Worm (Caenorhabditis elegans) whole organism, young adult: ENCODE results near the gene sra-39.
A peak's percentile ranks its signal among the peaks of the same experiment; 100 is the strongest.

Source experiments
- B0261.1 ChIP-seq: sonication (generic microtip); optimal IDR thresholded peaks from 2 replicates; lab custom pipeline; 2016; ENCODE audit warnings: mild to moderate bottlenecking, missing genetic modification characterization, moderate library complexity, missing compliant biosample characterization
- C17E4.6 ChIP-seq: fragments of 200-800 bp; sonication (Bioruptor generic); IDR thresholded peaks from 2 replicates; pipeline ENCODE4 v1.3.6; 2022; ENCODE audit warnings: missing genetic modification reagents, missing genetic modification characterization, missing compliant biosample characterization
- F23B12.7 ChIP-seq: sonication (generic microtip); optimal IDR thresholded peaks from 2 replicates; lab custom pipeline; 2017; ENCODE audit warnings: missing genetic modification characterization, mild to moderate bottlenecking, missing compliant biosample characterization, antibody characterized with exemption, moderate library complexity; ENCODE audit not compliant: insufficient read depth
- F39B2.1 ChIP-seq: fragments of 200-800 bp; sonication (Bioruptor generic); IDR thresholded peaks from 2 replicates; pipeline ENCODE4 v1.3.6; 2022; ENCODE audit warnings: missing genetic modification reagents, missing genetic modification characterization, missing compliant biosample characterization
- K11D2.4 ChIP-seq: fragments of 200-800 bp; sonication (Bioruptor generic); IDR thresholded peaks from 2 replicates; pipeline ENCODE4 v1.3.6; 2022; ENCODE audit warnings: missing genetic modification reagents, missing genetic modification characterization, missing compliant biosample characterization
- T07F8.4 ChIP-seq: sonication (generic microtip); optimal IDR thresholded peaks from 2 replicates; lab custom pipeline; 2016; ENCODE audit warnings: mild to moderate bottlenecking, missing genetic modification characterization, moderate library complexity, missing compliant biosample characterization
- Y95B8A.8 ChIP-seq: fragments of 200-800 bp; sonication (Bioruptor generic); IDR thresholded peaks from 2 replicates; pipeline ENCODE4 v1.3.6; 2022; ENCODE audit warnings: missing genetic modification reagents, missing genetic modification characterization, missing compliant biosample characterization
- akir-1 ChIP-seq: fragments of 200-800 bp; sonication (Bioruptor generic); optimal IDR thresholded peaks from 2 replicates; lab custom pipeline; 2018; ENCODE audit warnings: mild to moderate bottlenecking, missing genetic modification characterization, moderate library complexity, missing compliant biosample characterization
- aptf-2 ChIP-seq: fragments of 200-800 bp; sonication (Bioruptor generic); conservative IDR thresholded peaks from 2 replicates; pipeline ENCODE4 v1.3.6; 2022; ENCODE audit warnings: missing genetic modification reagents, missing genetic modification characterization, missing compliant biosample characterization
- cebp-1 ChIP-seq, 2 experiments: fragments of 200-800 bp in 1 of 2; sonication (Bioruptor generic) in 1 of 2; sonication (generic microtip) in 1 of 2; IDR thresholded peaks in 1 of 2; optimal IDR thresholded peaks in 1 of 2; 2 replicates each; pipeline versions ENCODE4 v1.3.6 to Lab custom; 2017 to 2022; ENCODE audit warnings: missing compliant biosample characterization in 2 of 2, missing genetic modification characterization in 2 of 2, mild to moderate bottlenecking in 1 of 2, missing genetic modification reagents in 1 of 2, moderate library complexity in 1 of 2
- ceh-79 ChIP-seq: sonication (generic microtip); optimal IDR thresholded peaks from 2 replicates; lab custom pipeline; 2017; ENCODE audit warnings: mild to moderate bottlenecking, missing genetic modification characterization, missing compliant biosample characterization
- egl-44 ChIP-seq: fragments of 200-800 bp; sonication (Bioruptor generic); IDR thresholded peaks from 2 replicates; pipeline ENCODE4 v1.3.6; 2022; ENCODE audit warnings: missing genetic modification reagents, missing genetic modification characterization, missing compliant biosample characterization
- ekl-4 ChIP-seq: fragments of 200-800 bp; sonication (Bioruptor generic); IDR thresholded peaks from 2 replicates; pipeline ENCODE4 v1.3.6; 2022; ENCODE audit warnings: missing genetic modification reagents, missing genetic modification characterization, missing compliant biosample characterization
- ets-4 ChIP-seq: fragments of 200-800 bp; sonication (Bioruptor generic); optimal IDR thresholded peaks from 2 replicates; lab custom pipeline; 2018; ENCODE audit warnings: mild to moderate bottlenecking, missing genetic modification characterization, missing compliant biosample characterization
- hlh-12 ChIP-seq: sonication (generic microtip); optimal IDR thresholded peaks from 2 replicates; lab custom pipeline; 2016; ENCODE audit warnings: missing genetic modification characterization, missing compliant biosample characterization
- hmg-20 ChIP-seq: fragments of 200-800 bp; sonication (Bioruptor generic); IDR thresholded peaks from 2 replicates; pipeline ENCODE4 v1.3.6; 2022; ENCODE audit warnings: missing genetic modification reagents, missing genetic modification characterization, missing compliant biosample characterization
- lag-1 ChIP-seq: fragments of 200-800 bp; sonication (Bioruptor generic); IDR thresholded peaks from 2 replicates; pipeline ENCODE4 v1.3.6; 2022; ENCODE audit warnings: missing genetic modification reagents, missing genetic modification characterization, missing compliant biosample characterization
- let-526 ChIP-seq: fragments of 200-800 bp; sonication (Bioruptor generic); IDR thresholded peaks from 2 replicates; pipeline ENCODE4 v1.3.6; 2022; ENCODE audit warnings: missing genetic modification reagents, missing genetic modification characterization, missing compliant biosample characterization
- lin-26 ChIP-seq: fragments of 200-800 bp; sonication (Bioruptor generic); IDR thresholded peaks from 2 replicates; pipeline ENCODE4 v1.3.6; 2022; ENCODE audit warnings: missing genetic modification reagents, missing genetic modification characterization, missing compliant biosample characterization
- lin-40 ChIP-seq: sonication (generic microtip); optimal IDR thresholded peaks from 2 replicates; lab custom pipeline; 2016; ENCODE audit warnings: missing genetic modification characterization, mild to moderate bottlenecking, missing compliant biosample characterization, missing genotype, missing genetic modification reagents
- lin-54 ChIP-seq: fragments of 200-800 bp; sonication (Bioruptor generic); optimal IDR thresholded peaks from 2 replicates; lab custom pipeline; 2018; ENCODE audit warnings: mild to moderate bottlenecking, missing genetic modification characterization, missing compliant biosample characterization
- madf-10 ChIP-seq: sonication (generic microtip); optimal IDR thresholded peaks from 2 replicates; lab custom pipeline; 2016; ENCODE audit warnings: mild to moderate bottlenecking, missing genetic modification characterization, missing compliant biosample characterization
- madf-8 ChIP-seq: fragments of 200-800 bp; sonication (Bioruptor generic); conservative IDR thresholded peaks from 2 replicates; pipeline ENCODE4 v1.3.6; 2022; ENCODE audit warnings: missing genetic modification reagents, missing genetic modification characterization, missing compliant biosample characterization
- mes-4 ChIP-seq: sonication (generic microtip); optimal IDR thresholded peaks from 2 replicates; lab custom pipeline; 2016; ENCODE audit warnings: missing genotype, missing genetic modification characterization, missing compliant biosample characterization
- nhr-80 ChIP-seq: sonication (generic microtip); optimal IDR thresholded peaks from 2 replicates; lab custom pipeline; 2016; ENCODE audit warnings: missing genetic modification characterization, missing compliant biosample characterization
- pbrm-1 ChIP-seq: fragments of 200-800 bp; sonication (Bioruptor generic); IDR thresholded peaks from 2 replicates; pipeline ENCODE4 v1.3.6; 2022; ENCODE audit warnings: missing genetic modification reagents, missing genetic modification characterization, missing compliant biosample characterization
- rcor-1 ChIP-seq: fragments of 200-800 bp; sonication (Bioruptor generic); IDR thresholded peaks from 2 replicates; pipeline ENCODE4 v1.3.6; 2022; ENCODE audit warnings: missing genetic modification reagents, missing genetic modification characterization, missing compliant biosample characterization
- repo-1 ChIP-seq: sonication (generic microtip); optimal IDR thresholded peaks from 2 replicates; lab custom pipeline; 2017; ENCODE audit warnings: mild to moderate bottlenecking, missing genetic modification characterization, missing compliant biosample characterization
- rpc-1 ChIP-seq, 2 experiments: fragments of 150-350 bp in 1 of 2; sonication (generic microtip) in 1 of 2; optimal IDR thresholded peaks; 2 replicates each; lab custom pipeline; 2014 to 2018; ENCODE audit warnings: missing biosample characterization in 1 of 2, missing genetic modification characterization in 1 of 2, missing genetic modification reagents in 1 of 2, missing genotype in 1 of 2
- sea-2 ChIP-seq: fragments of 200-800 bp; sonication (Bioruptor generic); IDR thresholded peaks from 2 replicates; pipeline ENCODE4 v1.3.6; 2022; ENCODE audit warnings: missing genetic modification characterization, missing compliant biosample characterization
- snpc-1.1 ChIP-seq: sonication (generic microtip); optimal IDR thresholded peaks from 2 replicates; lab custom pipeline; 2017; ENCODE audit warnings: missing genetic modification characterization, mild to moderate bottlenecking, missing compliant biosample characterization, antibody characterized with exemption, moderate library complexity, missing genotype, missing genetic modification reagents; ENCODE audit not compliant: insufficient read depth
- sptf-2 ChIP-seq: fragments of 200-800 bp; sonication (Bioruptor generic); optimal IDR thresholded peaks from 2 replicates; lab custom pipeline; 2018; ENCODE audit warnings: mild to moderate bottlenecking, missing genetic modification characterization, missing compliant biosample characterization
- ztf-28 ChIP-seq: fragments of 200-800 bp; sonication (Bioruptor generic); IDR thresholded peaks from 2 replicates; pipeline ENCODE4 v1.3.6; 2022; ENCODE audit warnings: missing genetic modification reagents, missing genetic modification characterization, missing compliant biosample characterization

sra-39 gene

DNA sequence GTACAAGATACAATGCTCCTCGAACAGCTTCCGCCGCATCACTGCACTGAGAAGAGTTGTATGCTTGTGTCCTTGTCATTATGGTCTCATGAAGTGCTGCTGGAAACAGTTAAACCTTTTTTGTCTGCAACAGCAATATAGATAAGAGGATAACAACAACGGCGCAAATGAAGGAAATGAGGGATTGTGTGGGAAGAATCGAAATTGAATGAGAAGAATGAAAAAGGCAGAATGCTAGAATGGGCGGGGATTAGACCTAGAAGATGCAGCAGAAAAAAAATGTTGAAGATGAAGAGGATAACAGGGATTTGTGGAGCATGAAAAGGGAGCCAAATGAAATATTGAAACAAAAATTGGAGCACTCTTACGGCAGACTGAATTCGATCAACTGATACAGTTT, 10.0 kb downstream of the sra-39 start, which contains the start of gene sra-37:
Gene sra-37 (minus strand): TSS at position 101 of the 400 bp plus-strand sequence.
- TF ChIP-seq C17E4.6 (no peak), cebp-1 (GFP tag; IDR thresholded peaks at IDR 0.05; lab: Robert Waterston, UW) (no peak), cebp-1 (tag; optimal IDR thresholded peaks at IDR 0.05; lab: Kevin White, UChicago) (no peak), F23B12.7 (no peak), ekl-4 (GFP tag; lab: Robert Waterston, UW) (no peak), ceh-79 (tag; lab: Kevin White, UChicago) (no peak), lin-54 (no peak), K11D2.4 (GFP tag; lab: Robert Waterston, UW) (no peak), lag-1 (GFP tag; lab: Robert Waterston, UW) (no peak), let-526 (GFP tag; lab: Robert Waterston, UW) (no peak), repo-1 (tag; lab: Kevin White, UChicago) (no peak), F39B2.1 (GFP tag; lab: Robert Waterston, UW) (no peak), nhr-80 (no peak)

DNA sequence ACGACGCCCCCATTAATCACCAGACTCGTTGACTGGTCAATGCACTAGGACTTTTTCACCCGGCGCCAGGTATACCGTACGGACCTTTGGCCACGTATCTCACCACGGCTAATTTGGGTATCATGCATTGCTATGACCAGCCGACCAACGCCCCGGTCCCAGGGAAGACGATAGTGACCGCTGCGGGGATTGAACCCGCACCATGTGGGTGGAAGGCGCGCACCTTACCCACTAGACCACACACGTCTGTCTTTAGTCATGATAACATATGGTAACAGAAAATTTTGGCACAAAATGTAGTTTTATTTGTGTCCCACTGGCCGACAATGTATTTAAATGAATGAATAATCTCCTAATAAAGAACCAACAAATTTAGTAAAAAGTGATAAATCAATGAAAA, 17.0 kb downstream of the sra-39 start:
- TF ChIP-seq rpc-1 (optimal IDR thresholded peaks at IDR 0.05; lab: Kevin White, UChicago) (peak; percentile 22), rpc-1 (tag; optimal IDR thresholded peaks at IDR 0.05; lab: Kevin White, UChicago) (peak; percentile 55), aptf-2 (0 out of 2 replicates have a peak, but pooled peaks have one; percentile 19), ztf-28 (GFP tag; lab: Robert Waterston, UW) (0 out of 2 replicates have a peak, but pooled peaks have one; percentile 27), egl-44 (GFP tag; lab: Robert Waterston, UW) (0 out of 2 replicates have a peak, but pooled peaks have one; percentile 23), B0261.1 (tag; lab: Kevin White, UChicago) (peak; percentile 2), repo-1 (tag; lab: Kevin White, UChicago) (no peak), lin-26 (GFP tag; lab: Robert Waterston, UW) (peak; percentile 53; the same call in 1 of the 2 replicates), hmg-20 (GFP tag; lab: Robert Waterston, UW) (0 out of 2 replicates have a peak, but pooled peaks have one; percentile 17), rcor-1 (GFP tag; lab: Robert Waterston, UW) (0 out of 2 replicates have a peak, but pooled peaks have one; percentile 41), hlh-12 (tag; lab: Kevin White, UChicago) (no peak), akir-1 (GFP tag; lab: Kevin White, UChicago) (no peak), sptf-2 (GFP tag; lab: Kevin White, UChicago) (peak; percentile 12)

DNA sequence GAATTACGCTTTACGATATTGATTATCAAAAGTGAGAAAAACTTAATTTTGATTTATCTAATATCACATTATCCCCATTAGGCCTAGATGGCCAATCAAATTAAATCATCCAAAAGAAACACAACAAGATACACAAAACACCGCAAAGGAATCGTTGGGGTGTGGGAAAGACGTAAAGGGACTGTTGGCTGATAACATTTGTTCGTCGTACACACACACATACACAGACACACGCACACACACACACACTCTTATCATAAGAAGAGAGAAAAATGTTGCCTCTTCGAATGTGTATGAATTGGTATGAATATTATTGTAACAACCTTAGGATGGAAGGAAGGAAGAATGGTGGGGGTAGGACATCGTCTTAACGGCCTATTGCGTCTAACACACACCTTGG, 18.1 kb downstream of the sra-39 start:
- TF ChIP-seq sea-2 (GFP tag; lab: Robert Waterston, UW) = no peak
- TF ChIP-seq nhr-80 = peak; percentile 75

DNA sequence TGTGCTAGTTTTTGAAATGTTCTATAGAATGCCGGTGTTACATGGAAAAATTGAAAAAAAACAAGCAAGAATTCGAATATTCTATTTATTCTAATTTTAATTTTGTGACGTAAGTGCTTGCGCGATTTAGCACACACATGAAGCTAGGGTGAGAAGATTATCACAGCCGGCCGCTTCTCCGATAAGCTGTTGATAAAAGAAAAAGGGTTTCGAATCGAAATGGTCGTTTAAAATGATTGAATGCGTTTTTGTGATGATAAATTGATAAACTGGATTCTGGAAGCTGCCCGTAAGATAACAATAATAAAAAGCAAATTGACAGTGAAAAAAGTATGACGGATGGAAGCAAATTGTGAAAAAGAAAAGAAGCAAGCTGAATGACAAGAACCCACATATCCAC, 19.1 kb downstream of the sra-39 start:
- TF ChIP-seq madf-10 (tag; lab: Kevin White, UChicago) = no peak
- TF ChIP-seq pbrm-1 = no peak
- TF ChIP-seq nhr-80 = peak; percentile 36

DNA sequence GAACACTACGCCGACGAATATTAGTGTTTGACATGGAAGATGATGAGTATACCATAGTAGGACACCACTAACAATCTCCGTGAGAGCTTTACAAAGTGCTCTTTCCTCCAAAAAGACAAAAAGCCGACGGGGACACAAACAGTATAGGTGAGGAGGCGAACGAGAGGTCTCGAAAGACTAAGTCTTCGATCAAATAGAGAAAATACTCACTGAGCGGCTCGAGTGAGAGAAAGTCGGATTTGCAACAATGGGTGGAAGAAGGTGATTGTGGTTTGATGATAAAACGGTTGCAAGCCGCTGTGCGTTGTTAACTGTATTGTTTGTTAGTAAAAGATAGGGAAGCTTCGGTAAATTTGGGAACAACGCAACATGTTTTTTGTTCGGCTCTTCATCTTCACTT, 20.6 kb downstream of the sra-39 start, which contains the start of gene hlb-1:
Gene hlb-1 (minus strand): TSS at position 101 of the 400 bp plus-strand sequence.
- no peak for TF ChIP-seq T07F8.4 (tag; lab: Kevin White, UChicago)
- no peak for TF ChIP-seq snpc-1.1 (tag; lab: Kevin White, UChicago)
- TF ChIP-seq lin-40 (tag; lab: Kevin White, UChicago) = no peak
- TF ChIP-seq Y95B8A.8 (GFP tag; lab: Robert Waterston, UW) = no peak
- TF ChIP-seq ztf-28 (GFP tag; lab: Robert Waterston, UW) = no peak
- TF ChIP-seq ets-4 (GFP tag; lab: Kevin White, UChicago) = no peak
- TF ChIP-seq mes-4 (tag; lab: Kevin White, UChicago) = no peak
- TF ChIP-seq madf-8 = no peak
